Worm (Caenorhabditis elegans): ENCODE results near the gene F40F8.12.
A peak's percentile ranks its signal among the peaks of the same experiment; 100 is the strongest.
"Not testable (repeated sequence)": the region's sequence is repeated elsewhere in the genome, so short reads cannot be mapped to it uniquely, and the experiment has no call there.

F40F8.12 gene

DNA sequence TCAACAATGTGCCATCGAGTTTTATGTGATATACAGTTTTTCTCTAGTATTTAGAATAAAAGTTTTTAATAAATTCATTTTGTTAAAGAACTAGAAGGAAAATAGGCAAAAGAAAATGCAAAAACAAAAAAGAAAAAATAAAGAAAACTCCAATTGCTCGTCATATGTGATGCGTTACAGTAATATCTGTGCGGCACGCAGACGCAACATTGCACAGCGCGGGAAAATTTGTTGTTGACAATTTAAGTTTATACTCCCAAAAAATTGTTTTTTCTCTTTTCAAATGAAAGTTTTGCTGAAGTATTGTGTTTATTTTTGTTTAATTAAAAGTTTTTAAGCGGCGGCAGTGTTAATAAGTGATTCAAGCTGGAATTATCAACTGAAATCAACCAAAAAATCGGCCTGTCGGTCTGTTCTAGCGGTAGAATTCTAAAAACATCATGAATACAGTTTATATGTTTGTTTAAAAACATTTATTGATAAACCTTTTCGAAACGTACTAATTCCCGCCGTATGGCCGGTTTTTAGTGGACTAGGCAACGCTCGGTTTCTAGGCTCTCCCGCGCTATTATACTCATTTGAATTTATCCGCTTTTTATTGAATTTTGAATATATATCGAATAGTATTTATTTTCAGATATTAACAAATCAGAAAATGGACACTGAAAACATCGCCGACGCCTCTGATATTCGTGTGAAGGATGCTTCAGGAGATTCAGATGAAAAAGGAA is 23.5 kb upstream of the F40F8.12 start, which contains the start of gene nasp-1:
nasp-1 (plus strand) TSS at position 632 of the 731 bp plus-strand sequence.
- TF ChIP-seq him-1 (tag; optimal IDR thresholded peaks at IDR 0.05) (no peak), dao-5 (tag; optimal IDR thresholded peaks at IDR 0.05) (no peak), W03F9.2 (tag; optimal IDR thresholded peaks at IDR 0.05) (peak; percentile 8)

DNA sequence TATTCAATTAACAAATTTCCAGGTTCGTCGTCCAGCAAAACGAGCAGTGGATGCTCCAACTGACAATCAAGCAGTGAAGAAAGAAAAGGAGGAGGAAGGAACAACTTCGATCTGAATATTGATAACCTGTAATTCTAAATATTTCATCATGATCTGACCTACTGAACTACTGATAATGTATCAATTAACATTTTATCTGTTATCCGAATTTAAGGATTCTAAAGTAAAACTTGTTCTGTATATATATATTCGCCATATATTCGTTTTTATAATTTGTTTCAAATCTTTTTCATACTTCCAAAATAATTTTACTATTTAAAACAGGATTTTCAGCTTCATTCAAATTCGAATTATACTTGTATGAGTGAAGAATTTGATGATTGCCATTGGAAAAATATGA is 21.8 kb upstream of the F40F8.12 start, which contains the start of gene apc-17:
apc-17 (plus strand) TSS at position 301 of the 400 bp plus-strand sequence.
- TF ChIP-seq dao-5 (tag; optimal IDR thresholded peaks at IDR 0.05) (no peak), him-1 (tag; optimal IDR thresholded peaks at IDR 0.05) (no peak), W03F9.2 (tag; optimal IDR thresholded peaks at IDR 0.05) (no peak)

DNA sequence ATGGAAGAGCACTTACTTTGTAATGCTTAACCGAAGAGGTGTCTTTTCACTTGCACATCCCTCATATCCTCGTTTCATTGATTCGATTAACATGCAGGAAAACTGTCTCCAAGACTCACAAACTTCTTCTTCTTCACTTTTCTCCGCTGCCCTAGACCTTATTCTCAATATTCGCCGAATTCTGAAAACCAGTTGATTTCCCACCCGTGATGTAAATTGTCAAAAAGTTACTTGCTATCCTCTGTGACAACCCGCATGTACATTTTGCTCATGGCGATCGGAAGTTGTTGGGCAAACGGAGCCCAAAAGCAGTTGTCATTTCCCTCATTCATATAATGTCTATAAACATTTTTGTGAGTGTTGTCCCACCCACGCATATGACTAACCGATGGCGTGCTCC is 19.2 kb upstream of the F40F8.12 start:
- TF ChIP-seq him-1 (tag; optimal IDR thresholded peaks at IDR 0.05) (no peak), dao-5 (tag; optimal IDR thresholded peaks at IDR 0.05) (no peak), W03F9.2 (tag; optimal IDR thresholded peaks at IDR 0.05) (no peak)

DNA sequence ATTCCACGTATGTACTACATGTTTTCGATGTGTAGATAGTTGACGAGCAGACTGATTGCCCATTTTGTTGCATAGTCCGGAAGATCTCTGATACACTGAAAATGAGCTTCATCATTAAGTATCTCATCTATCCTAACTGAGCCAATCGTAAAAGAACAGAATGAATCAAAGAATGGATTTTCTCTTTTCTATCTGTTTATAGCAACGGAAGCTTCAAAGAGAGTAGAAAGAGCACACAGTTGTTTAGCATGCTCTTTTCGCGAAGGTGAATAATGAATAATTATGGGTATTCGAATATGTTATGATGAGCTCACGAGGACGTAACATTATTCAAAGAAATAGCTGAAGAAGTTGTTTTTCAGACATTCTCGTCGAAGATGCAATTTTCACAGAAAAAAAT is 18.5 kb upstream of the F40F8.12 start, which contains the start of gene glb-4:
glb-4 (minus strand) TSS at position 101 of the 400 bp plus-strand sequence.
- no peak for TF ChIP-seq W03F9.2 (tag; optimal IDR thresholded peaks at IDR 0.05)
- TF ChIP-seq him-1 (tag; optimal IDR thresholded peaks at IDR 0.05), result no peak
- TF ChIP-seq dao-5 (tag; optimal IDR thresholded peaks at IDR 0.05), result no peak

DNA sequence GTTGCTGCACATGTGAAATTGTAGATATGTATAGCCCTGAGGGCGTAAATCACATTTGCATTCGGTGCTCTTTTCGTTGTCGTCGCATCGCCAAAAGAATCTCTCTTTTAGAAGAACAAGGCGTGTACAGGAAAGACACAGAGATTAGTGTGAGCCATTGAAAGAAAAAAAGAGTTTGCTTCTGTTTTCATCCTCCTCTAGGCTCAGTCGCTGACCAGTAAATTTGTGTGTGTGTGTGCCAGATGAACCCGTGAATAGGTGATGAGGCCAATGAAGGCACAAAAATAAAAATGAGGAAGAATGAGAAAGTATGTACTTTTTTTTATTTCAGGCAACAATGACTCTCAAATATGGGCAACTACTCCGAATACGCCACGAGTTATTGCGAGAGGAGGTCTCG is 17.2 kb upstream of the F40F8.12 start, which contains the start of gene mat-2:
mat-2 (plus strand) TSS at position 301 of the 400 bp plus-strand sequence.
- TF ChIP-seq him-1 (tag; optimal IDR thresholded peaks at IDR 0.05), result no peak
- TF ChIP-seq dao-5 (tag; optimal IDR thresholded peaks at IDR 0.05), result no peak
- no peak for TF ChIP-seq W03F9.2 (tag; optimal IDR thresholded peaks at IDR 0.05)

DNA sequence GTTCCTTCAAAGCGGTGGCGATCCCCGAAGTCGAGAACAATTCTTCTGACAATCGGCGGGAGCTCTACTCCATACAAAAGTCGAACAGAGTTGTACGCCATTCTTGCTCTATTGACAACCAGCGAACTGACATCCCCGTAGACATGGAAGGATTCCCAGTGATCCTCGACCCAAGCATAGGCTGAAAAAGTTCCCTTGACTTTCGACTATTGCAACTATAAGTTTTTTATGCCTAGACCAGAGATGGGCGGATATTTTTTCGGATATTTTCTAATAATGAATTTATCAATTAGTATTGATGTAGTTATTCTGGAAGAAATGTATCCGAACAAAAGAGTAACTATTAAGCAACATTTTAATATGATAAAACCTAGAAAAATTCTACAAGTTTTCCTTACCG is 7.8 kb upstream of the F40F8.12 start, which contains the start of gene W10C6.2:
W10C6.2 (minus strand) TSS at position 101 of the 400 bp plus-strand sequence.
- not testable (repeated sequence) for TF ChIP-seq W03F9.2, dao-5, him-1 (tag; optimal IDR thresholded peaks at IDR 0.05)

DNA sequence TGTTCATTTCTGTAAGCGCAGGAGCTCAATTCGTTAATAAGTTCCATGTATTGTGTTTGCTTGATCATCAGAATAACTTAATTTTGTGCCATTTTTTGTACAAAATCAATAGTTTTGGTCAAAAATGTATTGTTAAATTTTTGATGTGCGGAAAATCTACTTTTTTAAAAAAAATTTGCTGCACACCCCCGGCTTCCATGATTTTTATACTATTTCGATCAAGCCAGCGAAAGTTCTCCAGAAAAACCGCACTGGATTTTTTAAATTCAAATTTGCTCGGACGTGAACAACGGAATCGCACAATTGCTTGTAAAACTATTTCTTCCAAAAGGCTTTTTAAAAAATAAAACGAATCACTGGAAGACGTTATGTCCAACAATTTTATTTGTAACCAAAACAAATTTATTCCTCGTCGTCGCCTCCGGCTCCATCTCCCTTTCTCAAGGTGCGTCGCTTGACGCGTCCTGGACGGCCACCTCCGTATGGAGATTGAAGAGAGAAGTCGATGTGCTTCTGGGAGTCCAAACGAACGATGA is 4.5 kb upstream of the F40F8.12 start:
- no peak for TF ChIP-seq W03F9.2 (tag; optimal IDR thresholded peaks at IDR 0.05)
- no peak for TF ChIP-seq dao-5 (tag; optimal IDR thresholded peaks at IDR 0.05)
- TF ChIP-seq him-1 (tag; optimal IDR thresholded peaks at IDR 0.05), result no peak

DNA sequence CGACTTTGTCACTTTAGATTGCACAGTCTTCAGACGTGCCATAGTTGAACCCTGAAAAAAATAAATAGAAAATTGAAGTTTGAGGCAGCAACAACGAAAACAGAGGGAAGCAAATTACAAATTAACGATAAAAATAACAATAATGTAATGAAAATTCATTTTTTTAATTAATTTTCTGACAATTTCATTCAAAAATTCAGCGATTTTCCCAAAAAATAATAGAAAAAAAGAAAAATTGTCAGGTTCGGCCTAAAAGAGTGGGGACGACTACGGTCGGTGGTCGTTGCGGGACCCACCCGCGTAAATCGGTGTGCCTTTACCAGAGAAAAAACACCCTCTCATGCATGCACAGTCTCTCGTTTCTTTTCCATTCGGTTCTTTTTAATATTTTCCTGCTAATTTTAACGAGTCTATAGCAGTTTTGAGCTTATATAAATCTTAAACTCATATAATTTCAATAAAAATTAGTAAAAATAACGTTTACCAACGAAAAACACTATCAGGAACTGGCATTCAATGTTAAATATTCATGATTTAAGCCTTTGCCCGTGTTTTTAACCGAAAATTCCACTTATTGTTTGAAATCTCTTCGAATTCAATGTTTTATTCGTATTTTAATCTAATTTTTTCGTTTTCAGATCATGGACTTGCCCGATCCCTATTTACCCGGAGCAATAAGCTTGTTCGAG is 3.2 kb upstream of the F40F8.12 start, which contains the start of the genes rps-9 and lsm-1:
rps-9 (minus strand) TSS at position 51 of the 689 bp plus-strand sequence.
lsm-1 (plus strand) TSS at position 639 of the 689 bp plus-strand sequence.
- TF ChIP-seq dao-5 (tag; optimal IDR thresholded peaks at IDR 0.05) (no peak), him-1 (tag; optimal IDR thresholded peaks at IDR 0.05) (no peak), W03F9.2 (tag; optimal IDR thresholded peaks at IDR 0.05) (peak; percentile 63)

DNA sequence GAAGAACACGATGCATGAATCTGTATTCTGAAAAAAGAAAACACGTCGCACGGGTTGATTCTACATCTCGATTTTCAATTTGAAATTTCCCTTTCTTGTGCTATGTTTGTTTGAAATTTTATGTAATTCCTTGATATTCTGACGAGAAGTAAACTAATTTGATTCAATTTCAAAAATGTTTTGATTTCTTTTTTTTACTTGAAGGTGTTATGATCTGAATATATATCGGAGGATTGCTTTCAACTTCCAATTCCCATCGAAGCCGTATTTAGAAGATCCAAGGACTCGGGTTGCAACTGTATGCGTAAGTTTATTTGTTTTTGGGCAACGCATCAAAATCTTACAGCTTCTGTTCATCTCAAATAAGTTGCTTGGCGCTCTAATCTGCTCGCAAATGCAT is 2.3 kb upstream of the F40F8.12 start, which contains the start of gene F40F8.1:
F40F8.1 (plus strand) TSS at position 301 of the 400 bp plus-strand sequence.
- TF ChIP-seq dao-5 (tag; optimal IDR thresholded peaks at IDR 0.05) (no peak), him-1 (tag; optimal IDR thresholded peaks at IDR 0.05) (no peak), W03F9.2 (tag; optimal IDR thresholded peaks at IDR 0.05) (no peak)

DNA sequence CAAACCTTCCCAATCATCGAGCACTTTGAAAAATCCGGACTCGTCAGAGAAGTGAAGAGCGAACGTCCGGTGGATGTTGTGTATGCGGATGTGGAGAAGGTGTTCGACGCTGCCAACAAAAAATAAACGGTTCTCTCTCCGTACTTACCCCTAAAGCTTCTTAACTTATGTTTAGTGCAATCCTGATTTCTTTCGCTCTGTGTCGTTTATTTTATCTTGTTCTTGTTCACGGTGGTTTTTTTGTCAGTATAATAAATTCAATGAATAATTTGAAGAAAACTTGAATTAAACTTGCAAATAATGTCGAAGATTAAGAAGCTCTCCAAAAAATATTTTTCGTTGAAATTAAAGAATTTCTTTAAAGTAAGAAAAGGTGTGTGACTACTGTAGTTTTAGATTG is 628 bp upstream of the F40F8.12 start, which contains the start of gene F40F8.3:
F40F8.3 (plus strand) TSS at position 301 of the 400 bp plus-strand sequence.
- TF ChIP-seq W03F9.2 (tag; optimal IDR thresholded peaks at IDR 0.05) (no peak), dao-5 (tag; optimal IDR thresholded peaks at IDR 0.05) (no peak), him-1 (tag; optimal IDR thresholded peaks at IDR 0.05) (no peak)

DNA sequence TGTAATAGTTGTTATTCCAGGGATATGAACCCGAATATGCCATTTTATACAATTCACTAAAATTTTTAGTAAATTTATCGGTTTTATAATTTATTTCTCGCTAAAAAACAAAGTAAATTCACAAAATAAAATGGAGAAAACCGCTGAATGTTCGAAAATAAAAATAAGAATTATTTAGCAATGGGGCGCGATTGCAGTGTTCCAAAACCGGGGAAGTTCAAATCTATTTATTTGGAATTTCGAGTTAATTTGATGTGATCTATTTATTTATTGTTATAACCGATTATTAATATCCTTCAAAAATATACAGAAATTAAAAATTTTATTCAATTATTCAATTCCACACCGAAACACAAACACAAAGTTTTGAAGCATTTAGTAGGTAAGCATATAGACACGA is 2.9 kb downstream of the F40F8.12 start, which contains the start of gene F40F8.11:
F40F8.11 (minus strand) TSS at position 49 of the 400 bp plus-strand sequence.
- TF ChIP-seq W03F9.2 (tag; optimal IDR thresholded peaks at IDR 0.05), result peak; percentile 4
- TF ChIP-seq dao-5 (tag; optimal IDR thresholded peaks at IDR 0.05), result no peak

DNA sequence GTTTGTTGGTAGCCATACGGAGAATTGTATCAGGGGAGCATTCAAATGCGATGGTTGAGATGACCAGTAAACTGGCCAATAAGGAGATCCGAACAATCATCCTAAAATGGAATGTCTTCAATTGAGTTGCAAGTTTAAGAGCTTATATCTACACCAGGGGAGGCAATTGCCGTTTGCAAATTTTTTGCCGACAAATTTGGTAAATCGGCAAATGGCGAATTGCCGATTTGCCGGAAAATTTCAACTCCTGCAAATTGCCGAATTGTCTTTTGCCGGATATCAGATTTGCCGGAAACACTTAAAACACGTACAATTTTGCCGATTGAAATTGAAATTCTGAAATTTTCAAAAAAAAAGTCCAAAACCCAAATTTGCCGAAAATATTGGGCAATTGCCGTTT is 5.2 kb downstream of the F40F8.12 start, which contains the start of gene F40F8.5:
F40F8.5 (minus strand) TSS at position 101 of the 400 bp plus-strand sequence.
- TF ChIP-seq W03F9.2 (tag; optimal IDR thresholded peaks at IDR 0.05) (no peak), him-1 (tag; optimal IDR thresholded peaks at IDR 0.05) (no peak), dao-5 (tag; optimal IDR thresholded peaks at IDR 0.05) (no peak)

DNA sequence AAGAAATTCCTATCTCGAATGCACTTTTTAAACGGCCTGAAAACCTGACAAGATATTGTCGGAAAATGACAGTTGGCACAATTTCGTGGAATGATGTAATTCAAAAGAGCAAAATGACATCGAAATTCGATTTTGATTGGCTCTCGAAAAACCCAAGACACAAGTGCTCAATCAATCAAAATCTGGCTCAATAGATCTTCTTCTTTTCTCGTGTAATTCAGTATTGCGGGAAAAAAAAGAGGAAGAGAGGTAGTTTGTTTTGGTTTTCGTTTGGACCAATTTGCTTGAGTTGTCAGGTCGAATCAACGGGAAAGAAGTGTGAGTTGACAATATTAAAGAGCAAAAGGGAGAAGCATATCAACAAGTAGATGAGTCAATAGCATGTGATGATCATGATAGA is 6.2 kb downstream of the F40F8.12 start:
- TF ChIP-seq W03F9.2 (tag; optimal IDR thresholded peaks at IDR 0.05) (no peak), dao-5 (tag; optimal IDR thresholded peaks at IDR 0.05) (no peak), him-1 (tag; optimal IDR thresholded peaks at IDR 0.05) (no peak)

All from whole organism, L4/young adult.